Worm (Caenorhabditis elegans) whole organism, late embryonic: ENCODE measurements around the gene T06D8.2.

ENCODE experiments used
- pag-3 ChIP-seq: sonication (generic microtip); optimal IDR thresholded peaks from 2 replicates; lab custom pipeline; 2016; ENCODE audit warnings: missing compliant biosample characterization, missing genetic modification characterization, borderline replicate concordance
- syd-9 ChIP-seq: sonication (generic microtip); optimal IDR thresholded peaks from 2 replicates; lab custom pipeline; 2016; ENCODE audit warnings: mild to moderate bottlenecking, missing genetic modification characterization, moderate library complexity, missing compliant biosample characterization

- TF ChIP-seq syd-9 (tag; lab: Kevin White, UChicago), result no peak
- no peak for TF ChIP-seq pag-3 (tag; lab: Kevin White, UChicago)
These were observed 48.4 kb downstream of the T06D8.2 start for ce11 chrII:11274876-11275275.
